Worm (Caenorhabditis elegans) whole organism, L4 larva: ENCODE data around the gene Y15E3A.5.
A peak's percentile ranks its signal among the peaks of the same experiment; 100 is the strongest.

Experiments used
- D1046.2 ChIP-seq: fragments of 200-800 bp; sonication (Bioruptor generic); IDR thresholded peaks from 2 replicates; pipeline ENCODE4 v1.3.6; 2022; ENCODE audit warnings: missing genetic modification characterization, missing compliant biosample characterization
- F10B5.3 ChIP-seq: sonication (generic microtip); optimal IDR thresholded peaks from 2 replicates; lab custom pipeline; 2016; ENCODE audit warnings: mild to moderate bottlenecking, missing genetic modification characterization, missing compliant biosample characterization
- F37D6.2 ChIP-seq: sonication (generic microtip); optimal IDR thresholded peaks from 2 replicates; lab custom pipeline; 2016; ENCODE audit warnings: mild to moderate bottlenecking, missing genetic modification characterization, missing compliant biosample characterization
- F49E8.2 ChIP-seq: sonication (generic microtip); optimal IDR thresholded peaks from 2 replicates; lab custom pipeline; 2016; ENCODE audit warnings: missing compliant biosample characterization, mild to moderate bottlenecking, missing genetic modification characterization, borderline replicate concordance
- T20F7.1 ChIP-seq: fragments of 200-800 bp; sonication (Bioruptor generic); optimal IDR thresholded peaks from 2 replicates; lab custom pipeline; 2018; ENCODE audit warnings: mild to moderate bottlenecking, missing genetic modification characterization, missing compliant biosample characterization
- T26A8.4 ChIP-seq: fragments of 200-800 bp; sonication (Bioruptor generic); IDR thresholded peaks from 2 replicates; pipeline ENCODE4 v1.3.6; 2022; ENCODE audit warnings: missing genetic modification characterization, missing compliant biosample characterization
- Y105C5A.15 ChIP-seq: fragments of 200-800 bp; sonication (Bioruptor generic); IDR thresholded peaks from 2 replicates; pipeline ENCODE4 v1.3.6; 2022; ENCODE audit warnings: missing genetic modification characterization, missing compliant biosample characterization
- Y48G9A.11 ChIP-seq: fragments of 200-800 bp; sonication (Bioruptor generic); IDR thresholded peaks from 2 replicates; pipeline ENCODE4 v1.3.6; 2022; ENCODE audit warnings: missing genetic modification reagents, missing genetic modification characterization, missing compliant biosample characterization
- aha-1 ChIP-seq: fragments of 150-350 bp; peaks from one replicate; lab custom pipeline; 2014; ENCODE audit warnings: missing biosample characterization, missing genetic modification characterization
- ceh-32 ChIP-seq: sonication (generic microtip); optimal IDR thresholded peaks from 2 replicates; lab custom pipeline; 2016; ENCODE audit warnings: mild to moderate bottlenecking, missing genetic modification characterization, missing compliant biosample characterization; ENCODE audit not compliant: poor library complexity
- ceh-44 ChIP-seq: fragments of 200-800 bp; sonication (Bioruptor generic); IDR thresholded peaks from 2 replicates; pipeline ENCODE4 v1.3.6; 2022; ENCODE audit warnings: missing genetic modification reagents, missing genetic modification characterization, missing compliant biosample characterization
- ceh-62 ChIP-seq: sonication (generic microtip); optimal IDR thresholded peaks from 2 replicates; lab custom pipeline; 2017; ENCODE audit warnings: missing biosample characterization, missing genetic modification characterization
- daf-16 ChIP-seq, 3 experiments: sonication (generic microtip); optimal IDR thresholded peaks; 2 replicates each; lab custom pipeline; 2016 to 2017; ENCODE audit warnings: missing genetic modification characterization in 3 of 3, missing genetic modification reagents in 3 of 3, mild to moderate bottlenecking in 2 of 3, missing compliant biosample characterization in 2 of 3, missing biosample characterization in 1 of 3, moderate library complexity in 1 of 3
- daf-19 ChIP-seq: fragments of 200-800 bp; sonication (Bioruptor generic); conservative IDR thresholded peaks from 2 replicates; pipeline ENCODE4 v1.3.6; 2022; ENCODE audit warnings: missing genetic modification characterization, missing compliant biosample characterization
- daf-8 ChIP-seq: fragments of 200-800 bp; sonication (Bioruptor generic); IDR thresholded peaks from 2 replicates; pipeline ENCODE4 v1.3.6; 2022; ENCODE audit warnings: missing genetic modification characterization, missing compliant biosample characterization
- dpl-1 ChIP-seq: fragments of 150-350 bp; optimal IDR thresholded peaks from 2 replicates; lab custom pipeline; 2014; ENCODE audit warnings: missing biosample characterization, missing genetic modification reagents, missing genetic modification characterization
- dve-1 ChIP-seq: sonication (generic microtip); optimal IDR thresholded peaks from 2 replicates; lab custom pipeline; 2017; ENCODE audit warnings: antibody characterized with exemption, mild to moderate bottlenecking, missing genetic modification characterization, missing compliant biosample characterization; ENCODE audit not compliant: insufficient read depth
- egl-27 ChIP-seq: sonication (generic microtip); optimal IDR thresholded peaks from 3 replicates; lab custom pipeline; 2017; ENCODE audit warnings: missing biosample characterization, missing genetic modification reagents, missing genetic modification characterization
- egl-43 ChIP-seq: fragments of 200-800 bp; sonication (Bioruptor generic); IDR thresholded peaks from 2 replicates; pipeline ENCODE4 v1.3.6; 2022; ENCODE audit warnings: missing genetic modification reagents, missing genetic modification characterization, missing compliant biosample characterization
- fkh-10 ChIP-seq: fragments of 150-350 bp; optimal IDR thresholded peaks from 2 replicates; lab custom pipeline; 2014; ENCODE audit warnings: missing biosample characterization, missing genetic modification reagents, missing genetic modification characterization
- hlh-30 ChIP-seq: sonication (generic microtip); optimal IDR thresholded peaks from 2 replicates; lab custom pipeline; 2017; ENCODE audit warnings: antibody characterized with exemption, mild to moderate bottlenecking, missing genetic modification characterization, missing compliant biosample characterization; ENCODE audit not compliant: insufficient read depth
- hmg-1.1 ChIP-seq: fragments of 200-800 bp; sonication (Bioruptor generic); IDR thresholded peaks from 2 replicates; pipeline ENCODE4 v1.3.6; 2022; ENCODE audit warnings: missing genetic modification reagents, missing genetic modification characterization, missing compliant biosample characterization
- lin-29 ChIP-seq: fragments of 200-800 bp; sonication (Bioruptor generic); IDR thresholded peaks from 2 replicates; pipeline ENCODE4 v1.3.6; 2022; ENCODE audit warnings: missing genetic modification reagents, missing genetic modification characterization, missing compliant biosample characterization
- lin-38 ChIP-seq: fragments of 200-800 bp; sonication (Bioruptor generic); IDR thresholded peaks from 2 replicates; pipeline ENCODE4 v1.3.6; 2022; ENCODE audit warnings: missing genetic modification reagents, missing genetic modification characterization, missing compliant biosample characterization
- lir-3 ChIP-seq: sonication (generic microtip); optimal IDR thresholded peaks from 2 replicates; lab custom pipeline; 2016; ENCODE audit warnings: mild to moderate bottlenecking, missing genetic modification characterization, missing compliant biosample characterization
- lsy-2 ChIP-seq, 2 experiments: fragments of 150-350 bp in 1 of 2; sonication (generic microtip) in 1 of 2; optimal IDR thresholded peaks; 2 replicates each; lab custom pipeline; 2014 to 2017; ENCODE audit warnings: missing biosample characterization in 2 of 2, missing genetic modification characterization in 2 of 2
- mdl-1 ChIP-seq, 2 experiments: fragments of 150-350 bp in 1 of 2; sonication (generic microtip) in 1 of 2; optimal IDR thresholded peaks; 2 replicates each; lab custom pipeline; 2014 to 2017; ENCODE audit warnings: missing biosample characterization in 2 of 2, missing genetic modification characterization in 2 of 2
- mep-1 ChIP-seq: fragments of 150-350 bp; sonication (generic microtip); optimal IDR thresholded peaks from 3 replicates; lab custom pipeline; 2014; ENCODE audit warnings: missing biosample characterization, missing genetic modification characterization
- mxl-2 ChIP-seq: fragments of 200-800 bp; sonication (Bioruptor generic); conservative IDR thresholded peaks from 2 replicates; pipeline ENCODE4 v1.3.6; 2022; ENCODE audit warnings: missing genetic modification reagents, missing genetic modification characterization, missing compliant biosample characterization
- mxl-3 ChIP-seq: fragments of 200-800 bp; sonication (Bioruptor generic); optimal IDR thresholded peaks from 2 replicates; lab custom pipeline; 2018; ENCODE audit warnings: mild to moderate bottlenecking, missing genetic modification characterization, missing compliant biosample characterization
- nhr-111 ChIP-seq: fragments of 200-800 bp; sonication (Bioruptor generic); optimal IDR thresholded peaks from 2 replicates; lab custom pipeline; 2018; ENCODE audit warnings: mild to moderate bottlenecking, missing genetic modification characterization, missing compliant biosample characterization
- nhr-237 ChIP-seq: sonication (generic microtip); optimal IDR thresholded peaks from 2 replicates; lab custom pipeline; 2017; ENCODE audit warnings: missing biosample characterization, missing genetic modification characterization
- nhr-28 ChIP-seq: fragments of 150-350 bp; optimal IDR thresholded peaks from 2 replicates; lab custom pipeline; 2014; ENCODE audit warnings: missing biosample characterization, missing genetic modification characterization
- nhr-48 ChIP-seq: sonication (generic microtip); optimal IDR thresholded peaks from 2 replicates; lab custom pipeline; 2016; ENCODE audit warnings: mild to moderate bottlenecking, missing genetic modification characterization, missing compliant biosample characterization
- nhr-6 ChIP-seq: fragments of 150-350 bp; optimal IDR thresholded peaks from 2 replicates; lab custom pipeline; 2014; ENCODE audit warnings: missing biosample characterization, missing genetic modification characterization
- pha-4 ChIP-seq, 2 experiments: fragments of 150-350 bp in 1 of 2; fragments of 200-800 bp in 1 of 2; sonication (Bioruptor generic) in 1 of 2; IDR thresholded peaks in 1 of 2; optimal IDR thresholded peaks in 1 of 2; 2 replicates each; pipeline versions ENCODE4 v1.3.6 to Lab custom; 2014 to 2022; ENCODE audit warnings: missing genetic modification characterization in 2 of 2, missing genetic modification reagents in 2 of 2, missing biosample characterization in 1 of 2, missing compliant biosample characterization in 1 of 2
- rbr-2 ChIP-seq: sonication (generic microtip); optimal IDR thresholded peaks from 2 replicates; lab custom pipeline; 2016; ENCODE audit warnings: missing genotype, missing genetic modification characterization, missing compliant biosample characterization
- sdz-12 ChIP-seq: fragments of 200-800 bp; sonication (Bioruptor generic); optimal IDR thresholded peaks from 2 replicates; lab custom pipeline; 2018; ENCODE audit warnings: mild to moderate bottlenecking, missing genetic modification characterization, missing compliant biosample characterization
- spr-1 ChIP-seq: sonication (generic microtip); optimal IDR thresholded peaks from 2 replicates; lab custom pipeline; 2016; ENCODE audit warnings: mild to moderate bottlenecking, missing genetic modification characterization, missing compliant biosample characterization
- spr-3 ChIP-seq: fragments of 200-800 bp; sonication (Bioruptor generic); optimal IDR thresholded peaks from 2 replicates; lab custom pipeline; 2018; ENCODE audit warnings: mild to moderate bottlenecking, missing genetic modification characterization, missing compliant biosample characterization
- tra-1 ChIP-seq: fragments of 200-800 bp; sonication (Bioruptor generic); IDR thresholded peaks from 2 replicates; pipeline ENCODE4 v1.3.6; 2022; ENCODE audit warnings: missing genetic modification reagents, missing genetic modification characterization, missing compliant biosample characterization
- unc-130 ChIP-seq: sonication (generic microtip); optimal IDR thresholded peaks from 2 replicates; lab custom pipeline; 2016; ENCODE audit warnings: missing genetic modification reagents, missing genetic modification characterization, missing compliant biosample characterization
- unc-39 ChIP-seq: sonication (generic microtip); optimal IDR thresholded peaks from 2 replicates; lab custom pipeline; 2017; ENCODE audit warnings: missing biosample characterization, missing genetic modification characterization
- unc-62 ChIP-seq, 3 experiments: fragments of 150-350 bp in 1 of 3; sonication (generic microtip); optimal IDR thresholded peaks in 2 of 3; peaks in 1 of 3; 1 replicate in 1 of 3; 2 replicates in 2 of 3; lab custom pipeline; 2014 to 2017; ENCODE audit warnings: missing biosample characterization in 3 of 3, missing genetic modification characterization in 3 of 3, missing genetic modification reagents in 3 of 3, missing genotype in 1 of 3
- zag-1 ChIP-seq: fragments of 150-350 bp; optimal IDR thresholded peaks from 2 replicates; lab custom pipeline; 2014; ENCODE audit warnings: missing biosample characterization, missing genetic modification characterization
- zfp-3 ChIP-seq: fragments of 200-800 bp; sonication (Bioruptor generic); conservative IDR thresholded peaks from 2 replicates; pipeline ENCODE4 v1.3.6; 2022; ENCODE audit warnings: missing genetic modification reagents, missing genetic modification characterization, missing compliant biosample characterization
- zip-11 ChIP-seq: fragments of 200-800 bp; sonication (Bioruptor generic); IDR thresholded peaks from 2 replicates; pipeline ENCODE4 v1.3.6; 2022; ENCODE audit warnings: missing genetic modification characterization, missing compliant biosample characterization
- ztf-11 ChIP-seq: fragments of 150-350 bp; optimal IDR thresholded peaks from 2 replicates; lab custom pipeline; 2014; ENCODE audit warnings: missing biosample characterization, missing genetic modification characterization
- ztf-7 ChIP-seq: fragments of 150-350 bp; optimal IDR thresholded peaks from 2 replicates; lab custom pipeline; 2014; ENCODE audit warnings: missing biosample characterization, missing genetic modification characterization

Gene Y15E3A.5

ce11 chrX:15373415-15374048 is 33.2 kb downstream of the Y15E3A.5 start (continued):
- TF ChIP-seq egl-43 (GFP tag; lab: Robert Waterston, UW): peak; percentile 67
- peak; percentile 52; the same call in 1 of the 2 replicates for TF ChIP-seq hmg-1.1 (GFP tag; lab: Robert Waterston, UW)
- TF ChIP-seq aha-1: peak; percentile 96
- TF ChIP-seq Y48G9A.11: no peak
- TF ChIP-seq zag-1: no peak
- no peak for TF ChIP-seq F49E8.2
- TF ChIP-seq nhr-28 (tag; lab: Kevin White, UChicago): peak; percentile 71
- TF ChIP-seq T26A8.4: peak; percentile 47
- peak; percentile 28 for TF ChIP-seq F37D6.2 (tag; lab: Kevin White, UChicago)
- peak; percentile 16; the same call in 1 of the 2 replicates for TF ChIP-seq lin-38 (GFP tag; lab: Robert Waterston, UW)
- no peak for TF ChIP-seq pha-4 (GFP tag; IDR thresholded peaks at IDR 0.05; lab: Robert Waterston, UW)
- TF ChIP-seq pha-4 (tag; optimal IDR thresholded peaks at IDR 0.05; lab: Kevin White, UChicago): no peak
- TF ChIP-seq lsy-2 (tag; optimal IDR thresholded peaks at IDR 0.05; lab: Kevin White, UChicago): no peak
- TF ChIP-seq mep-1 (tag; lab: Kevin White, UChicago): peak; percentile 16
- TF ChIP-seq ceh-44: no peak
- no peak for TF ChIP-seq tra-1
- TF ChIP-seq ztf-11: no peak
- no peak for TF ChIP-seq D1046.2
- no peak for TF ChIP-seq F10B5.3 (tag; lab: Kevin White, UChicago)
- peak; percentile 4 for TF ChIP-seq T20F7.1
- TF ChIP-seq unc-39 (tag; lab: Kevin White, UChicago): no peak
- TF ChIP-seq spr-1 (tag; lab: Kevin White, UChicago): no peak
- TF ChIP-seq mxl-2 (GFP tag; lab: Robert Waterston, UW): no peak
- TF ChIP-seq ceh-32: no peak
- TF ChIP-seq nhr-48 (tag; lab: Kevin White, UChicago): no peak
- TF ChIP-seq Y105C5A.15: no peak
- no peak for TF ChIP-seq ceh-62 (tag; lab: Kevin White, UChicago)
- peak; percentile 63 for TF ChIP-seq dve-1 (tag; lab: Kevin White, UChicago)
- no peak for TF ChIP-seq spr-3 (GFP tag; lab: Kevin White, UChicago)
- peak; percentile 26 for TF ChIP-seq hlh-30 (tag; lab: Kevin White, UChicago)
- TF ChIP-seq daf-19 (GFP tag; lab: Robert Waterston, UW): no peak
- TF ChIP-seq nhr-6 (tag; lab: Kevin White, UChicago): peak; percentile 38
- peak in 1 of 2 experiments; percentile 29 for TF ChIP-seq mdl-1 (tag; optimal IDR thresholded peaks at IDR 0.05; lab: Kevin White, UChicago)
- TF ChIP-seq dpl-1 (GFP tag; lab: Kevin White, UChicago): no peak
- peak; percentile 5 for TF ChIP-seq fkh-10 (GFP tag; lab: Kevin White, UChicago)
- no peak for TF ChIP-seq zfp-3 (GFP tag; lab: Robert Waterston, UW)
- no peak for TF ChIP-seq daf-8 (GFP tag; lab: Robert Waterston, UW)
- no peak for TF ChIP-seq daf-16 (GFP tag; optimal IDR thresholded peaks at IDR 0.05; lab: Kevin White, UChicago)
- TF ChIP-seq daf-16 (tag; optimal IDR thresholded peaks at IDR 0.05; lab: Kevin White, UChicago): peak; percentile 75
- TF ChIP-seq nhr-237: no peak
- no peak for TF ChIP-seq zip-11 (GFP tag; lab: Robert Waterston, UW)
- TF ChIP-seq ztf-7 (tag; lab: Kevin White, UChicago): no peak
- no peak for TF ChIP-seq sdz-12
- no peak for TF ChIP-seq egl-27 (tag; lab: Kevin White, UChicago)
- peak; percentile 49 for TF ChIP-seq rbr-2
- TF ChIP-seq nhr-111 (GFP tag; lab: Kevin White, UChicago): no peak
- TF ChIP-seq lin-29 (GFP tag; lab: Robert Waterston, UW): no peak
- no peak for TF ChIP-seq lir-3
- TF ChIP-seq unc-62 (GFP tag; optimal IDR thresholded peaks at IDR 0.05 in 1 of 2; lab: Kevin White, UChicago): peak in 1 of 2 experiments; percentile 92
- TF ChIP-seq unc-62 (tag; optimal IDR thresholded peaks at IDR 0.05; lab: Kevin White, UChicago): no peak
- no peak for TF ChIP-seq mxl-3 (GFP tag; lab: Kevin White, UChicago)
- no peak for TF ChIP-seq unc-130
